Worm (Caenorhabditis elegans): ENCODE results near the gene plc-1.

ce11 chrX:10862582-10862981 is 24.1 kb upstream of the plc-1 start:
- TF ChIP-seq dao-5 (tag; optimal IDR thresholded peaks at IDR 0.05) (no peak), him-1 (tag; optimal IDR thresholded peaks at IDR 0.05) (no peak)
